Worm (Caenorhabditis elegans): Measurements from ENCODE around the gene klc-1.

The klc-1 gene

ce11 chrIV:11083609-11084008 is at the start of gene klc-1:
klc-1 (plus strand) TSS chrIV:11083735.
- TF ChIP-seq med-1 (GFP tag; optimal IDR thresholded peaks at IDR 0.05; ENCODE audit: insufficient read depth), result no peak
- TF ChIP-seq ref-1 (GFP tag; conservative IDR thresholded peaks at IDR 0.05), result no peak
- TF ChIP-seq klf-2 (GFP tag; conservative IDR thresholded peaks at IDR 0.05), result no peak
- no peak for TF ChIP-seq tab-1 (GFP tag; IDR thresholded peaks at IDR 0.05)

ce11 chrIV:11036222-11036621 is 47.3 kb upstream of the klc-1 start, which contains the start of gene fkb-1:
fkb-1 (plus strand) TSS chrIV:11036582.
- TF ChIP-seq T22C8.4 (GFP tag; IDR thresholded peaks at IDR 0.05), result no peak
- no peak for TF ChIP-seq flt-1 (GFP tag; IDR thresholded peaks at IDR 0.05)
- TF ChIP-seq med-1 (GFP tag; optimal IDR thresholded peaks at IDR 0.05; ENCODE audit: insufficient read depth), result no peak
- no peak for TF ChIP-seq cog-1 (tag; optimal IDR thresholded peaks at IDR 0.05)
- no peak for TF ChIP-seq klf-2 (GFP tag; conservative IDR thresholded peaks at IDR 0.05)
- no peak for TF ChIP-seq ref-1 (GFP tag; conservative IDR thresholded peaks at IDR 0.05)
- TF ChIP-seq ztf-29 (GFP tag; IDR thresholded peaks at IDR 0.05), result no peak
- no peak for TF ChIP-seq ztf-23 (GFP tag; IDR thresholded peaks at IDR 0.05)
- no peak for TF ChIP-seq tab-1 (GFP tag; IDR thresholded peaks at IDR 0.05)

ce11 chrIV:11037118-11037719 is 46.3 kb upstream of the klc-1 start:
- no peak for TF ChIP-seq ref-1 (GFP tag; conservative IDR thresholded peaks at IDR 0.05)
- no peak for TF ChIP-seq med-1 (GFP tag; optimal IDR thresholded peaks at IDR 0.05; ENCODE audit: insufficient read depth)
- TF ChIP-seq T22C8.4 (GFP tag; IDR thresholded peaks at IDR 0.05), result no peak

ce11 chrIV:11038218-11038617 is 45.3 kb upstream of the klc-1 start:
- TF ChIP-seq tab-1 (GFP tag; IDR thresholded peaks at IDR 0.05), result no peak
- no peak for TF ChIP-seq cog-1 (tag; optimal IDR thresholded peaks at IDR 0.05)
- no peak for TF ChIP-seq klf-2 (GFP tag; conservative IDR thresholded peaks at IDR 0.05)
- TF ChIP-seq flt-1 (GFP tag; IDR thresholded peaks at IDR 0.05), result no peak
- no peak for TF ChIP-seq ztf-29 (GFP tag; IDR thresholded peaks at IDR 0.05)
- no peak for TF ChIP-seq ztf-23 (GFP tag; IDR thresholded peaks at IDR 0.05)
- TF ChIP-seq T22C8.4 (GFP tag; IDR thresholded peaks at IDR 0.05), result no peak
- no peak for TF ChIP-seq med-1 (GFP tag; optimal IDR thresholded peaks at IDR 0.05; ENCODE audit: insufficient read depth)
- no peak for TF ChIP-seq ref-1 (GFP tag; conservative IDR thresholded peaks at IDR 0.05)

ce11 chrIV:11038618-11038664 is 45.1 kb upstream of the klc-1 start, which contains the start of gene kdin-1:
kdin-1 (plus strand) TSS chrIV:11038655.
- TF ChIP-seq ztf-29 (GFP tag; IDR thresholded peaks at IDR 0.05) (no peak), flt-1 (GFP tag; IDR thresholded peaks at IDR 0.05) (no peak), ztf-23 (GFP tag; IDR thresholded peaks at IDR 0.05) (no peak), ref-1 (GFP tag; conservative IDR thresholded peaks at IDR 0.05) (no peak), cog-1 (tag; optimal IDR thresholded peaks at IDR 0.05) (no peak), tab-1 (GFP tag; IDR thresholded peaks at IDR 0.05) (no peak), T22C8.4 (GFP tag; IDR thresholded peaks at IDR 0.05) (no peak), med-1 (GFP tag; optimal IDR thresholded peaks at IDR 0.05; ENCODE audit: insufficient read depth) (no peak), klf-2 (GFP tag; conservative IDR thresholded peaks at IDR 0.05) (no peak)

ce11 chrIV:11038665-11039064 is 44.9 kb upstream of the klc-1 start:
- TF ChIP-seq ref-1 (GFP tag; conservative IDR thresholded peaks at IDR 0.05) (no peak), flt-1 (GFP tag; IDR thresholded peaks at IDR 0.05) (no peak), T22C8.4 (GFP tag; IDR thresholded peaks at IDR 0.05) (no peak)

ce11 chrIV:11044377-11044776 is 39.2 kb upstream of the klc-1 start:
- TF ChIP-seq ztf-23 (GFP tag; IDR thresholded peaks at IDR 0.05), result no peak
- no peak for TF ChIP-seq tab-1 (GFP tag; IDR thresholded peaks at IDR 0.05)
- no peak for TF ChIP-seq med-1 (GFP tag; optimal IDR thresholded peaks at IDR 0.05; ENCODE audit: insufficient read depth)
- no peak for TF ChIP-seq flt-1 (GFP tag; IDR thresholded peaks at IDR 0.05)
- no peak for TF ChIP-seq klf-2 (GFP tag; conservative IDR thresholded peaks at IDR 0.05)
- no peak for TF ChIP-seq ref-1 (GFP tag; conservative IDR thresholded peaks at IDR 0.05)
- TF ChIP-seq T22C8.4 (GFP tag; IDR thresholded peaks at IDR 0.05), result no peak
- TF ChIP-seq cog-1 (tag; optimal IDR thresholded peaks at IDR 0.05), result no peak
- no peak for TF ChIP-seq ztf-29 (GFP tag; IDR thresholded peaks at IDR 0.05)

ce11 chrIV:11048871-11049270 is 34.7 kb upstream of the klc-1 start, which contains the start of gene F36H1.11:
F36H1.11 (plus strand) TSS chrIV:11049171.
- TF ChIP-seq ztf-23 (GFP tag; IDR thresholded peaks at IDR 0.05), result no peak
- TF ChIP-seq T22C8.4 (GFP tag; IDR thresholded peaks at IDR 0.05), result no peak
- no peak for TF ChIP-seq flt-1 (GFP tag; IDR thresholded peaks at IDR 0.05)
- no peak for TF ChIP-seq ref-1 (GFP tag; conservative IDR thresholded peaks at IDR 0.05)
- no peak for TF ChIP-seq med-1 (GFP tag; optimal IDR thresholded peaks at IDR 0.05; ENCODE audit: insufficient read depth)
- no peak for TF ChIP-seq tab-1 (GFP tag; IDR thresholded peaks at IDR 0.05)
- no peak for TF ChIP-seq cog-1 (tag; optimal IDR thresholded peaks at IDR 0.05)
- no peak for TF ChIP-seq klf-2 (GFP tag; conservative IDR thresholded peaks at IDR 0.05)
- TF ChIP-seq ztf-29 (GFP tag; IDR thresholded peaks at IDR 0.05), result no peak

ce11 chrIV:11049806-11050205 is 33.7 kb upstream of the klc-1 start, which contains the start of gene F36H1.3:
F36H1.3 (plus strand) TSS chrIV:11050128.
- TF ChIP-seq flt-1 (GFP tag; IDR thresholded peaks at IDR 0.05), result no peak
- TF ChIP-seq ref-1 (GFP tag; conservative IDR thresholded peaks at IDR 0.05), result no peak
- no peak for TF ChIP-seq med-1 (GFP tag; optimal IDR thresholded peaks at IDR 0.05; ENCODE audit: insufficient read depth)
- TF ChIP-seq ztf-23 (GFP tag; IDR thresholded peaks at IDR 0.05), result no peak
- no peak for TF ChIP-seq tab-1 (GFP tag; IDR thresholded peaks at IDR 0.05)
- no peak for TF ChIP-seq ztf-29 (GFP tag; IDR thresholded peaks at IDR 0.05)
- no peak for TF ChIP-seq klf-2 (GFP tag; conservative IDR thresholded peaks at IDR 0.05)
- TF ChIP-seq T22C8.4 (GFP tag; IDR thresholded peaks at IDR 0.05), result no peak
- TF ChIP-seq cog-1 (tag; optimal IDR thresholded peaks at IDR 0.05), result no peak

- TF ChIP-seq ztf-23 (GFP tag; IDR thresholded peaks at IDR 0.05) (no peak), ztf-29 (GFP tag; IDR thresholded peaks at IDR 0.05) (no peak), med-1 (GFP tag; optimal IDR thresholded peaks at IDR 0.05; ENCODE audit: insufficient read depth) (no peak), tab-1 (GFP tag; IDR thresholded peaks at IDR 0.05) (no peak)
Measured at ce11 chrIV:11051963-11052362, 31.6 kb upstream of the klc-1 start.

Data from whole organism, midembryonic.